Worm (Caenorhabditis elegans): Measurements from ENCODE around the gene str-144.

str-144 gene

DNA sequence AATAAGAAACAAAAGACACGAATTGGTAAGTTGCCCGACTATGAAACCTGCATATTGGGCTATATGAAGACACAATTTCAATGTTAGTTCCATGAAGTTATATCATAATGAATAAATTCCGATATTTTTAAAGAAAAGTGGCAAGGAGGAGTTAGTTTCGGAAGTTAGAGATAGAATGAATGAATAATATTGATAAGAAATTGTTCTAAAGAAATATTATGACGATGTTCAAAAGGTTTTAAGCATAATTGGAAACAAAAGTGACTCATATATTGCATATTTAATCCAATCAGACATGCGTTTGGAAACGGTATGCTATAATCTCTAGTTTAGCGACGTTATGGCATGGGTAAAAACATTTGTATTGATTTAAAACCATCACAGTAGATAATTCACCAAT, 2.3 kb downstream of the str-144 start, which contains the start of gene str-143:
Gene str-143, minus strand, starts transcription at position 101 of the 400 bp plus-strand sequence.
- TF ChIP-seq ttx-3 (tag; optimal IDR thresholded peaks at IDR 0.05) (no peak), ceh-18 (tag; optimal IDR thresholded peaks at IDR 0.05) (no peak), elt-2 (tag; optimal IDR thresholded peaks at IDR 0.05) (no peak), hlh-15 (tag; optimal IDR thresholded peaks at IDR 0.05) (no peak), ceh-24 (tag; optimal IDR thresholded peaks at IDR 0.05) (no peak), pqm-1 (tag; optimal IDR thresholded peaks at IDR 0.05) (no peak), ceh-48 (tag; optimal IDR thresholded peaks at IDR 0.05) (no peak), tbx-7 (tag; optimal IDR thresholded peaks at IDR 0.05) (no peak), ref-2 (tag; optimal IDR thresholded peaks at IDR 0.05) (no peak), K09A11.1 (tag; optimal IDR thresholded peaks at IDR 0.05; ENCODE audit: insufficient read depth) (no peak), zip-5 (tag; optimal IDR thresholded peaks at IDR 0.05) (no peak), ceh-45 (GFP tag; IDR thresholded peaks at IDR 0.05) (no peak), lin-11 (tag; optimal IDR thresholded peaks at IDR 0.05) (no peak)

DNA sequence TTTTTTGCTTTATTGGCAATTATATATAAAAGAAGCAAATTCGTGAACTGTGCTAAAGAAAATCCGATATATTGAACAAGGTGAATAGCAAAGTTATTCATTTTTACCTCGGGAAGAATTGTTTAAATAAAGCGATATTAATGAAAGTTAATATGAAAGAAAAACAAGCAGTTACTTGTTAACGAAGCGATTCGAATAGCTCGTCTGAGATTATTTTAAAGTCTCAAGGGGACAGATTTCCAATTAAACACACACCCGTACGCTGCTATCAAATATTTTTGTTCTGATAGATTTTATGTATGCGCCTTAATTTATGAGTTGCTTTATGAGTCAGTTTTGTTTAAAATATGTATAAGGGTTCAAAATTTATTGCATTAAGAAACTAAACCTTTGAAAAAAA, 4.1 kb downstream of the str-144 start, which contains the start of gene str-140:
Gene str-140, minus strand, starts transcription at position 101 of the 400 bp plus-strand sequence.
- TF ChIP-seq ceh-14 (tag; optimal IDR thresholded peaks at IDR 0.05) (no peak), lin-11 (tag; optimal IDR thresholded peaks at IDR 0.05) (no peak), dmd-4 (tag; optimal IDR thresholded peaks at IDR 0.05; ENCODE audit: borderline replicate concordance) (no peak), ceh-48 (tag; optimal IDR thresholded peaks at IDR 0.05) (no peak), pag-3 (tag; optimal IDR thresholded peaks at IDR 0.05; ENCODE audit: borderline replicate concordance) (no peak)

- no peak for TF ChIP-seq C08G9.2 (tag; optimal IDR thresholded peaks at IDR 0.05)
- no peak for TF ChIP-seq fkh-10 (GFP tag; optimal IDR thresholded peaks at IDR 0.05)
- TF ChIP-seq tbx-2 (tag; optimal IDR thresholded peaks at IDR 0.05): no peak
- no peak for TF ChIP-seq Y22D7AL.16 (tag; optimal IDR thresholded peaks at IDR 0.05)
- no peak for TF ChIP-seq unc-3 (GFP tag; conservative IDR thresholded peaks at IDR 0.05)
- no peak for TF ChIP-seq unc-3 (tag; optimal IDR thresholded peaks at IDR 0.05)
- TF ChIP-seq fax-1 (tag; optimal IDR thresholded peaks at IDR 0.05): no peak
- no peak for TF ChIP-seq tbx-7 (tag; optimal IDR thresholded peaks at IDR 0.05)
- TF ChIP-seq pax-1 (tag; optimal IDR thresholded peaks at IDR 0.05): no peak
Measured at ce11 chrV:8062074-8062473, 9.9 kb downstream of the str-144 start, which contains the start of gene str-139. str-139 (minus strand) TSS chrV:8062174.

- TF ChIP-seq nhr-232 (tag; optimal IDR thresholded peaks at IDR 0.05): no peak
- no peak for TF ChIP-seq dmd-4 (tag; optimal IDR thresholded peaks at IDR 0.05; ENCODE audit: borderline replicate concordance)
- no peak for TF ChIP-seq K02D7.2 (tag; optimal IDR thresholded peaks at IDR 0.05)
- no peak for TF ChIP-seq hlh-6 (tag; optimal IDR thresholded peaks at IDR 0.05)
- TF ChIP-seq sox-4 (tag; optimal IDR thresholded peaks at IDR 0.05): no peak
- TF ChIP-seq sdc-2 (tag; optimal IDR thresholded peaks at IDR 0.05): no peak
- no peak for TF ChIP-seq pat-9 (tag; optimal IDR thresholded peaks at IDR 0.05)
Measured at ce11 chrV:8058359-8058758, 13.6 kb downstream of the str-144 start, which contains the start of gene str-138. str-138 (plus strand) TSS chrV:8058659.

- no peak for TF ChIP-seq hlh-15 (tag; optimal IDR thresholded peaks at IDR 0.05)
- no peak for TF ChIP-seq ceh-30 (tag; optimal IDR thresholded peaks at IDR 0.05)
- no peak for TF ChIP-seq nhr-11 (tag; optimal IDR thresholded peaks at IDR 0.05)
Measured at ce11 chrV:8055170-8055569, 16.8 kb downstream of the str-144 start.

DNA sequence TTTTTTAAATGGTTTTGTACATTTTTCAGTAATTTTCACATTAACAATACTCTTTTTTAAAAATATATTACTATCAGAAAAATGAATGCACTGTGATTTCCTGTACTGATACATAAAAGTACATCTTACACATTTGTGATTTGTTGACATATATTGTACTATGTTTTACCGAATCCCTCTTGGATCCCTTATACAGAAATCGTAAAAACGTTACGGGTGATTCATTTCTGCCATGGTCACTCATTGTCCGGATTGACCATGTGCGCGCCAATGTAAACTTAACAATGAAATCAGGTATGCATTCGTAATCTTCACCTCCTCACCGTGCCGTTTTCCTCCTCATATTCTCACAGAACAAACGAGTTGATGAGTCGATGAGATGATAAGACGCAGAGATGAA, 17.8 kb downstream of the str-144 start, which contains the start of gene ZC513.2:
Gene ZC513.2, plus strand, starts transcription at position 301 of the 400 bp plus-strand sequence.
- no peak for TF ChIP-seq ceh-31 (tag; optimal IDR thresholded peaks at IDR 0.05)
- no peak for TF ChIP-seq ceh-22 (tag; optimal IDR thresholded peaks at IDR 0.05)
- TF ChIP-seq elt-2 (tag; optimal IDR thresholded peaks at IDR 0.05): no peak
- no peak for TF ChIP-seq ets-4 (tag; optimal IDR thresholded peaks at IDR 0.05)
- no peak for TF ChIP-seq npax-4 (tag; optimal IDR thresholded peaks at IDR 0.05)
- TF ChIP-seq pros-1 (tag; optimal IDR thresholded peaks at IDR 0.05): no peak
- TF ChIP-seq pha-4 (tag; optimal IDR thresholded peaks at IDR 0.05): no peak
- TF ChIP-seq ceh-34 (tag; optimal IDR thresholded peaks at IDR 0.05): no peak
- TF ChIP-seq ceh-18 (tag; optimal IDR thresholded peaks at IDR 0.05): no peak
- TF ChIP-seq ceh-19 (GFP tag; optimal IDR thresholded peaks at IDR 0.05): no peak

All from whole organism, late embryonic.